Fruit fly (Drosophila melanogaster) whole organism, embryonic: ENCODE data around the gene CG4393.

Experiments used
- Atf3 ChIP-seq: fragments of 200-800 bp; sonication (Bioruptor generic); optimal IDR thresholded peaks from 3 replicates; lab custom pipeline; 2016; ENCODE audit warnings: missing biosample characterization, missing genetic modification characterization
- CG10209 ChIP-seq: fragments of 200-800 bp; sonication (Bioruptor generic); optimal IDR thresholded peaks from 3 replicates; lab custom pipeline; 2017; ENCODE audit warnings: missing biosample characterization, mild to moderate bottlenecking, missing genetic modification characterization, missing genetic modification reagents
- CG1233 ChIP-seq: fragments of 200-800 bp; sonication (Bioruptor generic); optimal IDR thresholded peaks from 4 replicates; lab custom pipeline; 2018; ENCODE audit warnings: missing biosample characterization, mild to moderate bottlenecking, missing genetic modification characterization
- CG13123 ChIP-seq: fragments of 200-800 bp; sonication (Bioruptor generic); optimal IDR thresholded peaks from 2 replicates; lab custom pipeline; 2016; ENCODE audit warnings: missing biosample characterization, missing genetic modification characterization
- CG13424 ChIP-seq: fragments of 200-800 bp; sonication (Bioruptor generic); optimal IDR thresholded peaks from 2 replicates; lab custom pipeline; 2019; ENCODE audit warnings: missing biosample characterization, mild to moderate bottlenecking, missing genetic modification characterization, moderate library complexity
- CG13624 ChIP-seq: fragments of 200-800 bp; sonication (Bioruptor generic); optimal IDR thresholded peaks from 2 replicates; lab custom pipeline; 2016; ENCODE audit warnings: missing biosample characterization, missing genetic modification characterization
- CG13775 ChIP-seq: fragments of 200-800 bp; sonication (Bioruptor generic); optimal IDR thresholded peaks from 3 replicates; lab custom pipeline; 2017; ENCODE audit warnings: missing biosample characterization, mild to moderate bottlenecking, missing genetic modification characterization
- CG13894 ChIP-seq: fragments of 200-800 bp; sonication (Bioruptor generic); optimal IDR thresholded peaks from 3 replicates; lab custom pipeline; 2018; ENCODE audit warnings: missing biosample characterization, mild to moderate bottlenecking, missing genetic modification characterization, moderate library complexity
- CG17385 ChIP-seq: fragments of 200-800 bp; sonication (Bioruptor generic); optimal IDR thresholded peaks from 3 replicates; lab custom pipeline; 2018; ENCODE audit warnings: missing biosample characterization, mild to moderate bottlenecking, missing genetic modification characterization
- CG17612 ChIP-seq: fragments of 200-800 bp; sonication (Bioruptor generic); IDR thresholded peaks from 2 replicates; pipeline ENCODE4 v1.3.6; 2022; ENCODE audit warnings: missing biosample characterization, missing genetic modification characterization
- CG2116 ChIP-seq: fragments of 200-800 bp; sonication (Bioruptor generic); optimal IDR thresholded peaks from 3 replicates; lab custom pipeline; 2018; ENCODE audit warnings: missing biosample characterization, mild to moderate bottlenecking, missing genetic modification characterization
- CG2712 ChIP-seq: fragments of 200-800 bp; optimal IDR thresholded peaks from 3 replicates; lab custom pipeline; 2019; ENCODE audit warnings: missing biosample characterization, mild to moderate bottlenecking, missing genetic modification characterization, moderate library complexity
- CG32532 ChIP-seq: fragments of 200-800 bp; sonication (Bioruptor generic); IDR thresholded peaks from 2 replicates; pipeline ENCODE4 v1.3.6; 2022; ENCODE audit warnings: missing biosample characterization, missing genetic modification characterization
- CG3838 ChIP-seq: fragments of 200-800 bp; sonication (Bioruptor generic); optimal IDR thresholded peaks from 3 replicates; lab custom pipeline; 2016; ENCODE audit warnings: missing biosample characterization, missing genetic modification characterization
- CG3847 ChIP-seq: fragments of 200-800 bp; sonication (Bioruptor generic); IDR thresholded peaks from 2 replicates; pipeline ENCODE4 v1.3.6; 2022; ENCODE audit warnings: missing biosample characterization, missing genetic modification characterization
- CG6654 ChIP-seq: fragments of 200-800 bp; sonication (Bioruptor generic); optimal IDR thresholded peaks from 2 replicates; lab custom pipeline; 2017; ENCODE audit warnings: missing biosample characterization, mild to moderate bottlenecking, missing genetic modification characterization
- CG6765 ChIP-seq: fragments of 200-800 bp; sonication (Bioruptor generic); optimal IDR thresholded peaks from 3 replicates; lab custom pipeline; 2017; ENCODE audit warnings: missing biosample characterization, mild to moderate bottlenecking, missing genetic modification characterization
- CG7372 ChIP-seq: fragments of 200-800 bp; sonication (Bioruptor generic); IDR thresholded peaks from 2 replicates; pipeline ENCODE4 v1.3.6; 2022; ENCODE audit warnings: missing biosample characterization, missing genetic modification characterization
- CG9797 ChIP-seq: fragments of 200-800 bp; sonication (Bioruptor generic); optimal IDR thresholded peaks from 3 replicates; lab custom pipeline; 2018; ENCODE audit warnings: missing biosample characterization, mild to moderate bottlenecking, missing genetic modification characterization
- CTCF ChIP-seq: fragments of 200-800 bp; sonication (Bioruptor generic); optimal IDR thresholded peaks from 2 replicates; lab custom pipeline; 2017; ENCODE audit warnings: missing biosample characterization, mild to moderate bottlenecking, missing genetic modification characterization, moderate library complexity
- CoRest ChIP-seq: fragments of 200-800 bp; sonication (Bioruptor generic); optimal IDR thresholded peaks from 3 replicates; lab custom pipeline; 2018; ENCODE audit warnings: missing biosample characterization, mild to moderate bottlenecking, missing genetic modification characterization, moderate library complexity
- Deaf1 ChIP-seq: fragments of 200-800 bp; optimal IDR thresholded peaks from 3 replicates; lab custom pipeline; 2019; ENCODE audit warnings: missing biosample characterization, mild to moderate bottlenecking, missing genetic modification characterization, moderate library complexity
- Gsc ChIP-seq: fragments of 200-800 bp; sonication (Bioruptor generic); IDR thresholded peaks from 2 replicates; pipeline ENCODE4 v1.3.6; 2022; ENCODE audit warnings: missing biosample characterization, missing genetic modification characterization
- Gug ChIP-seq: fragments of 200-800 bp; sonication (Bioruptor generic); IDR thresholded peaks from 4 replicates; pipeline ENCODE4 v1.3.6; 2022; ENCODE audit warnings: missing biosample characterization, missing genetic modification characterization
- Lim3 ChIP-seq: fragments of 200-800 bp; sonication (Bioruptor generic); IDR thresholded peaks from 2 replicates; pipeline ENCODE4 v1.3.6; 2022; ENCODE audit warnings: missing biosample characterization, missing genetic modification characterization
- NFAT ChIP-seq: fragments of 200-800 bp; sonication (Bioruptor generic); IDR thresholded peaks from 2 replicates; pipeline ENCODE4 v1.3.6; 2022; ENCODE audit warnings: missing biosample characterization, missing genetic modification characterization
- Oli ChIP-seq: fragments of 200-800 bp; sonication (Bioruptor generic); optimal IDR thresholded peaks from 2 replicates; lab custom pipeline; 2018; ENCODE audit warnings: missing biosample characterization, mild to moderate bottlenecking, missing genetic modification characterization, moderate library complexity
- Optix ChIP-seq: fragments of 200-800 bp; sonication (Bioruptor generic); IDR thresholded peaks from 3 replicates; pipeline ENCODE4 v1.3.6; 2022; ENCODE audit warnings: missing biosample characterization, missing genetic modification characterization
- Side ChIP-seq: fragments of 200-800 bp; sonication (Bioruptor generic); optimal IDR thresholded peaks from 2 replicates; lab custom pipeline; 2016; ENCODE audit warnings: missing biosample characterization, missing genetic modification characterization
- Xrp1 ChIP-seq: fragments of 200-800 bp; sonication (Bioruptor generic); IDR thresholded peaks from 2 replicates; pipeline ENCODE4 v1.3.6; 2022; ENCODE audit warnings: missing biosample characterization, missing genetic modification characterization
- br ChIP-seq: fragments of >200 bp; optimal IDR thresholded peaks from 2 replicates; lab custom pipeline; 2017
- caup ChIP-seq: fragments of 200-800 bp; sonication (Bioruptor generic); optimal IDR thresholded peaks from 3 replicates; lab custom pipeline; 2017; ENCODE audit warnings: missing biosample characterization, mild to moderate bottlenecking, missing genetic modification characterization, moderate library complexity; ENCODE audit not compliant: severe bottlenecking
- chif ChIP-seq, 2 experiments: fragments of 200-800 bp; sonication (Bioruptor generic); optimal IDR thresholded peaks; 3 replicates each; lab custom pipeline; 2016; ENCODE audit warnings: missing biosample characterization in 2 of 2, missing genetic modification characterization in 2 of 2
- cwo ChIP-seq: fragments of 200-800 bp; sonication (Bioruptor generic); optimal IDR thresholded peaks from 3 replicates; lab custom pipeline; 2017; ENCODE audit warnings: missing biosample characterization, missing genetic modification characterization, mild to moderate bottlenecking, moderate library complexity, missing genetic modification reagents
- dmrt99B ChIP-seq: fragments of 200-800 bp; sonication (Bioruptor generic); optimal IDR thresholded peaks from 2 replicates; lab custom pipeline; 2018; ENCODE audit warnings: missing biosample characterization, mild to moderate bottlenecking, missing genetic modification characterization, moderate library complexity
- eve ChIP-seq, 2 experiments: fragments of >200 bp; optimal IDR thresholded peaks; 2 replicates each; lab custom pipeline; 2017; ENCODE audit warnings: missing biosample characterization in 2 of 2, missing genetic modification characterization in 2 of 2
- exex ChIP-seq: fragments of 200-800 bp; sonication (Bioruptor generic); optimal IDR thresholded peaks from 4 replicates; lab custom pipeline; 2018; ENCODE audit warnings: missing biosample characterization, mild to moderate bottlenecking, missing genetic modification characterization, moderate library complexity
- gce ChIP-seq: fragments of 200-800 bp; sonication (Bioruptor generic); IDR thresholded peaks from 3 replicates; pipeline ENCODE4 v1.3.6; 2022; ENCODE audit warnings: missing biosample characterization, missing genetic modification characterization
- gcm2 ChIP-seq: fragments of 200-800 bp; sonication (Bioruptor generic); optimal IDR thresholded peaks from 2 replicates; lab custom pipeline; 2016; ENCODE audit warnings: missing biosample characterization, missing genetic modification characterization
- inv ChIP-seq: fragments of 200-800 bp; sonication (Bioruptor generic); IDR thresholded peaks from 2 replicates; pipeline ENCODE4 v1.3.6; 2022; ENCODE audit warnings: missing biosample characterization, missing genetic modification characterization; ENCODE audit not compliant: partially characterized antibody
- klu ChIP-seq: fragments of 200-800 bp; sonication (Bioruptor generic); IDR thresholded peaks from 2 replicates; pipeline ENCODE4 v1.3.6; 2022; ENCODE audit warnings: missing biosample characterization, missing genetic modification characterization
- nerfin-2 ChIP-seq: fragments of 200-800 bp; sonication (Bioruptor generic); IDR thresholded peaks from 2 replicates; pipeline ENCODE4 v1.3.6; 2022; ENCODE audit warnings: missing biosample characterization, missing genetic modification characterization; ENCODE audit not compliant: partially characterized antibody
- phol ChIP-seq: fragments of 200-800 bp; sonication (Bioruptor generic); optimal IDR thresholded peaks from 3 replicates; lab custom pipeline; 2018; ENCODE audit warnings: missing biosample characterization, mild to moderate bottlenecking, missing genetic modification characterization, moderate library complexity
- prd ChIP-seq, 3 experiments: fragments of >200 bp in 2 of 3; fragments of 200-800 bp in 1 of 3; sonication (Bioruptor generic) in 1 of 3; optimal IDR thresholded peaks in 2 of 3; IDR thresholded peaks in 1 of 3; 2 replicates in 2 of 3; 3 replicates in 1 of 3; pipeline versions ENCODE4 v1.3.6 to Lab custom; 2017 to 2022; ENCODE audit warnings: missing biosample characterization in 1 of 3, missing genetic modification characterization in 1 of 3
- repo ChIP-seq: fragments of 200-800 bp; sonication (Bioruptor generic); optimal IDR thresholded peaks from 2 replicates; lab custom pipeline; 2016; ENCODE audit warnings: missing biosample characterization, missing genetic modification characterization
- rib ChIP-seq: fragments of 200-800 bp; sonication (Bioruptor generic); IDR thresholded peaks from 2 replicates; pipeline ENCODE4 v1.3.6; 2022; ENCODE audit warnings: missing biosample characterization, missing genetic modification characterization
- salm ChIP-seq: fragments of 200-800 bp; sonication (Bioruptor generic); optimal IDR thresholded peaks from 2 replicates; lab custom pipeline; 2018; ENCODE audit warnings: missing biosample characterization, mild to moderate bottlenecking, missing genetic modification characterization
- seq ChIP-seq: fragments of 200-800 bp; sonication (Bioruptor generic); IDR thresholded peaks from 2 replicates; pipeline ENCODE4 v1.3.6; 2022; ENCODE audit warnings: missing biosample characterization, missing genetic modification characterization
- tx ChIP-seq: fragments of 200-800 bp; sonication (Bioruptor generic); optimal IDR thresholded peaks from 2 replicates; lab custom pipeline; 2016; ENCODE audit warnings: missing biosample characterization, missing genetic modification characterization
- vvl ChIP-seq: fragments of 200-800 bp; sonication (Bioruptor generic); IDR thresholded peaks from 2 replicates; pipeline ENCODE4 v1.3.6; 2022; ENCODE audit warnings: missing biosample characterization, missing genetic modification characterization
- zfh1 ChIP-seq: fragments of 200-800 bp; sonication (Bioruptor generic); IDR thresholded peaks from 3 replicates; pipeline ENCODE4 v1.3.6; 2022; ENCODE audit warnings: missing biosample characterization, missing genetic modification characterization

The CG4393 gene

dm6 chr3R:23334866-23335265 lies 49.7 kb downstream of the CG4393 start (continued):
- TF ChIP-seq phol (tag; lab: Kevin White, UChicago) (peak; percentile 45), seq (peak; percentile 58), eve (GFP tag; optimal IDR thresholded peaks at IDR 0.05; lab: Kevin White, UChicago) (peak in 1 of 2 experiments; percentile 55), gce (no peak), Xrp1 (0 out of 2 replicates have a peak, but pooled peaks have one; percentile 23), repo (GFP tag; lab: Kevin White, UChicago) (no peak), CG17385 (GFP tag; lab: Kevin White, UChicago) (peak; percentile 16), CG13775 (GFP tag; lab: Kevin White, UChicago) (peak; percentile 42), CG2712 (tag; lab: Kevin White, UChicago) (peak; percentile 46), CG32532 (GFP tag; lab: Robert Waterston, UW) (peak; percentile 60), CG7372 (GFP tag; lab: Robert Waterston, UW) (peak; percentile 42; the same call in 1 of the 2 replicates), CG17612 (GFP tag; lab: Robert Waterston, UW) (0 out of 2 replicates have a peak, but pooled peaks have one; percentile 29), CG3838 (no peak), prd (optimal IDR thresholded peaks at IDR 0.05; lab: Kevin White, UChicago) (no peak), prd (GFP tag; IDR thresholded peaks at IDR 0.05; lab: Robert Waterston, UW) (peak; percentile 55; the same call in 2 of the 3 replicates), dmrt99B (tag; lab: Kevin White, UChicago) (peak; percentile 53), Side (GFP tag; lab: Kevin White, UChicago) (no peak), NFAT (GFP tag; lab: Robert Waterston, UW) (peak; percentile 32; the same call in 1 of the 2 replicates), CG13624 (GFP tag; lab: Kevin White, UChicago) (peak; percentile 67), caup (GFP tag; lab: Kevin White, UChicago) (peak; percentile 37), Optix (GFP tag; lab: Robert Waterston, UW) (no peak), CG13424 (tag; lab: Kevin White, UChicago) (peak; percentile 31), CG10209 (GFP tag; lab: Kevin White, UChicago) (peak; percentile 12), nerfin-2 (no peak), br (lab: Kevin White, UChicago) (no peak), Atf3 (GFP tag; lab: Kevin White, UChicago) (no peak), exex (tag; lab: Kevin White, UChicago) (peak; percentile 17), cwo (peak; percentile 31), inv (GFP tag; lab: Robert Waterston, UW) (no peak), tx (GFP tag; lab: Kevin White, UChicago) (no peak), Lim3 (GFP tag; lab: Robert Waterston, UW) (no peak), gcm2 (GFP tag; lab: Kevin White, UChicago) (no peak), CG13894 (tag; lab: Kevin White, UChicago) (peak; percentile 5), Gug (GFP tag; lab: Robert Waterston, UW) (peak; percentile 22; the same call in 1 of the 4 replicates), CG3847 (GFP tag; lab: Robert Waterston, UW) (peak; percentile 54), Gsc (GFP tag; lab: Robert Waterston, UW) (no peak), CG6765 (GFP tag; lab: Kevin White, UChicago) (peak; percentile 20), rib (no peak), Oli (tag; lab: Kevin White, UChicago) (peak; percentile 8), Deaf1 (tag; lab: Kevin White, UChicago) (peak; percentile 1), CoRest (peak; percentile 46), CG2116 (GFP tag; lab: Kevin White, UChicago) (no peak), chif (GFP tag; optimal IDR thresholded peaks at IDR 0.05; lab: Kevin White, UChicago) (peak in 1 of 2 experiments; percentile 14), CTCF (GFP tag; lab: Kevin White, UChicago) (no peak), CG6654 (GFP tag; lab: Kevin White, UChicago) (no peak), klu (GFP tag; lab: Robert Waterston, UW) (peak; percentile 33; the same call in 1 of the 2 replicates), vvl (GFP tag; lab: Robert Waterston, UW) (peak; percentile 49), CG13123 (GFP tag; lab: Kevin White, UChicago) (no peak), zfh1 (GFP tag; lab: Robert Waterston, UW) (peak; percentile 47; the same call in 1 of the 3 replicates), salm (tag; lab: Kevin White, UChicago) (no peak), CG1233 (GFP tag; lab: Kevin White, UChicago) (peak; percentile 39), CG9797 (GFP tag; lab: Kevin White, UChicago) (no peak)
